Worm (Caenorhabditis elegans) whole organism, dauer: Measurements from ENCODE around the gene srh-134.
"Not testable (repeated sequence)": the region's sequence is repeated elsewhere in the genome, so short reads cannot be mapped to it uniquely, and the experiment has no call there.

Experiments
- unc-62 ChIP-seq: sonication (generic microtip); optimal IDR thresholded peaks from 2 replicates; lab custom pipeline; 2017; ENCODE audit warnings: missing biosample characterization, missing genetic modification reagents, missing genetic modification characterization

The srh-134 gene

DNA sequence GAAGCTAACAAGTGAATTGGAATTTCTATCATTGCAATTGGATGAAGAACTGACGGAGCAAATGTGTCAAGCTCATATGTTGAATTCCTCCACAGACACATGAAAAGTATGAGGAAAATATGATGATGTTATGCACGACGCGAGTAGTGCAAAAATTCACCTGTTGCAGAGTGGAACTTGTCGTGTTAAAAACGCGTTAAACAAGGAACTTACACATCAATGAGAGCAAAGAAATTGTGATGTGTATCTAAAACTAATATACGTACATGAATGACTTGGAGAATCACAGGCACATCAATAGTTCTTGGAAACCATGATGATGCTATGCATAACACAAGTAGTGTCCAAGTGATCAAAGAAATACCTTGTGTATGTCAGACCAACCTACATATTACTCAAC is at the start of gene srh-134:
srh-134 (minus strand) TSS at position 101 of the 400 bp plus-strand sequence.
- no peak for TF ChIP-seq unc-62

DNA sequence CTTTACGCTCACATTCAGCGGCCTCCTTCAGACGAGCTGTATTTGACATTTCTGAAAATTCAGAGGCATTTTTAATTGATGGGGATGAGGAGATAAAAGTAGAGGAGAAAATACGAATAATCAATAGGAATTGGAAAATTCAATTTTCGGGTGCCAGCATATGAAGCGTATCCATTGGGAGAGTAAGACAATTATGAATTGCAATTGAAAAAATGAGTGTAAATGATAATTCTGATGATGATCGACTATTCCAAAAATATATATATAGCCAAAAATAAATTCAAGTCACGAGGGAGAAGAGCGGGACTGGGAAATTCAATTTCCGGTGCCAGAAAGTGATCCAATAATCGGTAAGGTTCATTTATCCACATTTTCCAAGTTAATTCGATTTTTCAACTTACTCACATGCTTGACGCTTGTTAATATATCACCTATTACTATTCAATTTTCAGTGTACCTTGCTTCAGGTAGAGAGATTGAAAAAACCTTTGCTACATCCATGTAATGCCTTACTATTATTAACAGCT is 49.2 kb upstream of the srh-134 start, which contains the start of gene Y59A8B.8:
Y59A8B.8 (minus strand) TSS at position 51 of the 527 bp plus-strand sequence.
- no peak for TF ChIP-seq unc-62

DNA sequence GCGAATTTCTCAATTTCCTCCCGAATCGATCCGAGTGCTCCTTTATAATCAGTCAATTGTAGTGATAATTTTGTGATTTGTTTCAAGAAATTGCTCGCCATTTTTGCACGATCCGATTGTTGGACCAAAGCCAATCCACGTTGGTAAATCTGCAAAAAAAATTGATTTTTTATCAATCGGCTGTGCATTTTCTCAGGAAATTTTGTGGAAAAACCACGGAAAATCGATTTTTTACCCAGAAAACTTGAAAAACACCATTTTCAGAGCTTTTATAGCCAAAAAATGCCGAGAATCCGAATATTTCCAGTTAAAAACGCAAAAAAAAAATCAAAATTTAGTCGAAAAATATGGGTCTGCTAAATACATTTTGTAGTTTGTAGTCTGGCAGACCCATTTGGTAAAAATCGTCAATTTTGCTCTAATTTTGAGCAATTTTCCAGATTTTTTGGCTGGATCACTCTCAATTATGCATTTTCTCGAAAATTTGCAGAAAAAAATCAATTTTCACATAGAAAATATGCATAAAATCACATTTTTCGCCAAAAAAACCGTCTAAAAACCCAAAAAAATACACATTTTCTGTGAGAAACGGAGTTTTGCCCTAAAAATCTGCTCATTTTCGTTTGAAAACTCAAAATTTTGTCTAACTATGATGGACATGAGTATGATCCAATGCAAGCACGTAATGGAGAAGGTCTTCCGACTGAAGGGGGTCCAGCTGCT is 38.3 kb upstream of the srh-134 start, which contains the start of the genes Y59A8B.25 and ebp-3:
Y59A8B.25 (minus strand) TSS at position 101 of the 723 bp plus-strand sequence.
ebp-3 (plus strand) TSS at position 673 of the 723 bp plus-strand sequence.
- TF ChIP-seq unc-62, result not testable (repeated sequence)

DNA sequence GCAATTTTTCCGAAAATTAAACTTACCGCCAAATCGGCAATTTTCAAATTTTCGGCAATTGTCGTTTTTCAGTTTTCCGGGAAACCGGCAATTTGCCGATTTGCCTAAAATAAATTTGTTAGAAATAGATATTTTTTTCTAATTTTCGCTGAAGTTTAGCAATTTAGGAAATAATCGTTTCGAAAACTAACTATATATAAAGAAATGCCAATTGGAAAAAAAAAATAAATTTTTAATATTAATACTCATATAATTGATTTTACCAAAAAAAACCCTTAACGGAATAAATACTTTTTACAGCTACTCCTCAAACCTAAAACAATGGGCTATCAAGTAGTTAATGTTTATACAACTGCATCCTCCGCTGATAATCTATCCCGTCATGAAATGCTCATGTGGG is 26.1 kb upstream of the srh-134 start, which contains the start of gene ebp-1:
ebp-1 (plus strand) TSS at position 301 of the 400 bp plus-strand sequence.
- no peak for TF ChIP-seq unc-62

DNA sequence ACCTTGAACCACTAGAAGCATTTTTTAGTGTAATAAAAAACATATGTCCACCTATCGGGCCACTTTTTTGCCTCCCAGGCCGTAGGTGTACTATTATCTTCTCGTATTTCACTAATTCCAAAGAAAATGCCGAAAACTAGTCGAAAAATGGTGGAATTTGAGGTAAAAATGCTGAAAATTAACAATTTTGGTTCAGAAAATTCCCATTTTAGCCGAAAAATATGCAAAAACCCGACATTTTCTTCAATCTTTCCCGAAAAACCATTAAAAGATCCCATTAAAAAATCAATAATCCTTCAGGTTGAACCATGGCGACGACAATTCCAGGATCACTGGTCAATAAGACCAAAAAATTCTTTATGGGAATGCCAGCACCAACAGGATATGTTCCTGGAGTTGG is 5.1 kb upstream of the srh-134 start, which contains the start of gene prp-6:
prp-6 (plus strand) TSS at position 301 of the 400 bp plus-strand sequence.
- no peak for TF ChIP-seq unc-62

DNA sequence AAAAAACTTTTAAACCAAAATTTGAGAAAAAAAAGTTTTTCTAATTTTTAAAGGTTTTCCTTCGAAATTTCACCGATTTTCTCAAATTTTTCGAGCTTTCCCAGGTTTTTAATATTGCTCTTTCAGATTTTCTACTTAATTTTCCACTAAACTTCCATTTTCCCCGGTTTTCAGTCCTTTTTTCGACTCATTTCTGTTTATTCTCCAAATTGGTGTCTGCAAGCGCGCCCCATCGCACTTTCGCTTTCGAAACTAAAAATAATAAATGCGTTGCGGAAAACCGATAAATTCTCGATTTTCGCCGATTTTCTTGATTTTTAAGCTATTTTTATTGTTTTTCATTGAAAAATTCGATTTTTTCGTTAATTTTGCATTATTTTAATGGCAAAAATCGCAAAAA is 4.3 kb upstream of the srh-134 start:
- no peak for TF ChIP-seq unc-62

DNA sequence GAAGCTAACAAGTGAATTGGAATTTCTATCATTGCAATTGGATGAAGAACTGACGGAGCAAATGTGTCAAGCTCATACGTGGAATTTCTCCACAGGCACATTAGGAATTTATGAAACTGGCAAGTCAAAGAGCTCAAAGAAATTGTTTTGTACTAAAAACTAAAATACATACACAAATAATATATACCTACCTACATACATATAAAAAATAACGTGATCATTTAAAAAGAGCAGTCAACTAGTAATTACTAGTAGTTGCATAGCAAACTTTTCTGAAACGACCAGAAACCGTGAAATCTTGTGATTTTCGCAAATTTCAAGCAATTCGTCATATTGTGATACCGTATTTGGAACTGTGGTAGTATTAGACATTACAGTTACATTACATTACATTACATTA is 3.0 kb downstream of the srh-134 start, which contains the start of gene srh-133:
srh-133 (minus strand) TSS at position 101 of the 400 bp plus-strand sequence.
- TF ChIP-seq unc-62, result no peak

DNA sequence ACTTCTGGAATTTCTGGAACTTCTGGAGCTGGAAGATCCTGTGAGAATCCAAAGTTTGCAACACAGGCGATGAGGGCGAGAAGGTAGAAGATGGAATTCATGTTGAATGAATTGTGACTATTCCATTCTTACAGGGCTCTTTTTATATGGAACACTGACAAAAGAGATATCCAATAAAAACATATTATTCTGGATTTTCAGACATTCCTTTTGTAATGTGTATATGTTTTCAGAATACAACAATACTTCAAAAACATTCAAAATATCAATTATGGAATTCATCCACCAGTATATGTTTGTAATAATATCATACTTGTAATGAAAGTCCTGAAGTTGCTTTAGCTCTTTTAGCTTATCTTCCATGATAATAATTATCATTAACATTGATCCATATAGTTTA is 6.4 kb downstream of the srh-134 start, which contains the start of gene Y59A8B.26:
Y59A8B.26 (minus strand) TSS at position 101 of the 400 bp plus-strand sequence.
- not testable (repeated sequence) for TF ChIP-seq unc-62

DNA sequence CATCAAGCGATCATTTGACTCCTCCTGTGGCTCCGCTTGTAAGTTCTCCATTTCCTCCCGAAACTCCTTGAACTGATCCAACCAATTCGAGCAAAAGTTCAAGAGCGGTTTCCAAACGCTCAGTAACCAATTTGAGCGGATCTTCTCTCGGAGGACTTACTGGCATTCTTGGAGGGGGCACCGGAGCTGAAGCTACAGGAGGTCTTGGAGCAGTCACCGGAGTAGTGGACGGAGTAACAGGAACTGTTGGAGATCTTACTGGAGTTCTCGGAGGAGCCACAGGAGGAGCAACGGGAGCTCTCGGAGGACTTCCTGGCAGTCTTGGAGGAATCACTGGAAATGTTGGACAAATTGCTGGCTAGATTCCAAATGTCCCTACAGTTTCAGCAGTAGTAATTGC is 8.4 kb downstream of the srh-134 start:
- TF ChIP-seq unc-62, result no peak

DNA sequence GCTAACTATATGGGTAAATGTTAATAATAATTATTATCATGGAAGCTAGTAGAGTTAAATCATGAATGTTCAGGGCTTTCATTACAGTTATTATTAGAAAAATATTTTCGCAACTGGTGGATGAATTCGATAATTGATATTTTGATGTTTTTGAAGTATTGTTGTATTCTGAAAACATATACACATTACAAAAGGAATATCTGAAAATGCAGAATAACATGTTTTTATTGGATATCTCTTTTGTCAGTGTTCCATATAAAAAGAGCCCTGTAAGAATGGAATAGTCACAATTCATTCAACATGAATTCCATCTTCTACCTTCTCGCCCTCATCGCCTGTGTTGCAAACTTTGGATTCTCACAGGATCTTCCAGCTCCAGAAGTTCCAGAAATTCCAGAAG is 10.2 kb downstream of the srh-134 start, which contains the start of gene Y59A8B.19:
Y59A8B.19 (plus strand) TSS at position 301 of the 400 bp plus-strand sequence.
- TF ChIP-seq unc-62, result not testable (repeated sequence)

DNA sequence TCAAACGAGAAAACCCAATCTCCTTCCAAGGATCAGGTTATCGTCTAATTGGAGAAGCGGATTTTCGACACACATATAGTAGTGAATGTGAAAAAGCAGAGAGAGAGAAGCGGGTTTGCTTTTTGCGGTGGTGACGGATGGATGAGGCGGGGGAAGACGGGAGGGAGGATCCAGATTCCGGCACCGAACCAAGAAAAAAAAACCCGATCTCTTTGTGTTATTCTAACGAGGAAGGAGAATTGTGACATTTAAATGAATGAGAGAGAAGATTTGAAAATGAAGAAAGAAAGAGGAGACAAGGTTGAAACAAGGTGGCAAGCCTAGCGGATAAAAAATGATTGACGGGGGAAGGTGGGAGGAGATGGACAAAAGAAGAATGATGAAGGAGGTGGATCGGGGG is 13.2 kb downstream of the srh-134 start:
- no peak for TF ChIP-seq unc-62

DNA sequence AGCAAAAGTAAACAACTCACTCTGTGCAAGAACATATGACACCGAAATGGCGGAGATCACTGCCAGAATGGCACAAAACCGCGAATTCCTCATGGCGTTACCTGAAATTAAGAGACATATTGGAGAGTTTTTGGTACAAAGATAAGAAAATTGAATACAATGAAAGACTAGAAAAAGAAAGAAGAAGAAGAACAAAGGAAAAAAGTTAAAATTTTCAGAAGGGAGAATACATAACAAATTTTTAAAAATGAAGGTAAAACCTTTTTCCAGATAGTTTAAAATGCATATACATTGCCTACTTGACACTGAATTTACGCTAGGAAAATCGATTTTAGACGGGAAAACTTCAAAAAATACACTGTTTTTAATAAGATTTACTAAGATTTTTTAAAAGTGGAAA is 15.9 kb downstream of the srh-134 start, which contains the start of gene lon-8:
lon-8 (minus strand) TSS at position 101 of the 400 bp plus-strand sequence.
- TF ChIP-seq unc-62, result no peak

DNA sequence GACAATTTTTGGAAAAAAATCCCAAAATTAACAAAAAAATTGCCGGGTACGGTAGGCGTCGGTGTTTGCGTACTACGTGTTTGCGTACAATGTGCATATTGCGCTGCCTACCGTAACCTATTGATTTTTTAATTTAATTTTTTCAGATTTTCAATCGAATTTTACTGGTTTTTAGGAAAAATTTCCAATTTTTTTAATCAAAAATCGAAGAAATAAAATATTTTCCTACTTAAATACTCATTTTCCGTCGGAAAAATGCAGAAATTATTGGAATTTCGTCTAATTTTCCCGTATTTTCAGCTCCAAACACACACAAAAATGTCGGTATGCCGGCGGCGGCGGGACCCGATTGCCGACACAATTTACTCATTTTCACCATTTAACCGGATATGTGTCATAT is 31.2 kb downstream of the srh-134 start, which contains the start of gene Y59A8B.21:
Y59A8B.21 (plus strand) TSS at position 301 of the 400 bp plus-strand sequence.
- TF ChIP-seq unc-62, result no peak

DNA sequence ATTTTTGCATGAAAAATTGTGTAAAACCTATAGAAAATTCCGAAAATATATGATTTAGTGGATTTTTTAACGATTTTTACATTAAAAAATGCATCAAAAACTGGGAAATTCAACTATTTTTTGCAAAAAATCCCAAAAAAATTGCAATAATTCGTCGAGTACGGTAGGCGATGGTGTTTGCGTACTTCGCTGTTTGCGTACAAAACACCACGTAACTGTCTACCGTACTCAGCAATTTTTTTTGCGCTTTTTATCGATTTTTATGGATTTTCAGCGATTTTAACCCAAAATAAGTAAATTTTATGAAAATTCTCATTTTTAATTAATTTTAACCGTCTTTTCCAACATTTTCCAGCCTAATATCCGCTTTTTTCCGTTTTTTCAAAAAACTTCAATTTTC is 34.2 kb downstream of the srh-134 start:
- TF ChIP-seq unc-62, result no peak

DNA sequence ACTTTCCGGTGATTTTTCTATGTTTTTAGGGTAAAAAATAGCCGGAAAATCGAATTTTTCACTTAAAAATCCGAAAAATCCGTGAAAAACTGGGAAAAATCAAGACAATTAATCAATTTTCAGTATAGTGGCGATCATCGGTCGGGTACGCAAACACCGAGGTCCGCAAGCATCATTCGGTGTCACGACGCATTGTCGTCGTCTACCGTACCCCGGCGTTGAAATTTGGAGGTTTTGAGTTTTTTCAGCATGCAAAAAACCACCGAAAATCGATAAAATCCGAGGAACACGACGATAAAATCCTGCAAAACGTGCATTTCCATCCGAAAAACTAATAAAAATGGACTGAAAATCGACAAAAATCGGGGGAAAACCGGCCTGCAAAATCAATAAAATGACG is 35.4 kb downstream of the srh-134 start:
- no peak for TF ChIP-seq unc-62

DNA sequence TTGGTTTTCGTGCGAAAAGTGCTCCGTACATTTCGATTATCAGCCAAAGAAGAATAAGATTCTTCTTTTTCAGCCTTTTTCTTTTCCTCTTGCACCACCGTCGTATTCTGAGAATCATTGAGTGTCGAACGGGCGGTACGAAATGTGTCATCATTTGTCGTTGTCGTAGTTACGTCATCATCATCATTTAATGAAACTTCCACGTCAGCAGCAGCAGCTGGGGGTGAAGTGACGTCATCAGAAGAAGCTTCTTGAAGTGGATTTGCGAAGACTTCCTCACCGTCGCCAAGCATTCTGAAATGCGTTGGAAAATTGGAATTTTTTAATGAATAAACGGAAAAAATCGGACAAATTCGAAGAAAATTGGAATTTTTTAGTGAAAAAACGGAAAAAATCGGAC is 37.3 kb downstream of the srh-134 start, which contains the start of gene snx-6:
snx-6 (minus strand) TSS at position 294 of the 400 bp plus-strand sequence.
- TF ChIP-seq unc-62, result no peak

DNA sequence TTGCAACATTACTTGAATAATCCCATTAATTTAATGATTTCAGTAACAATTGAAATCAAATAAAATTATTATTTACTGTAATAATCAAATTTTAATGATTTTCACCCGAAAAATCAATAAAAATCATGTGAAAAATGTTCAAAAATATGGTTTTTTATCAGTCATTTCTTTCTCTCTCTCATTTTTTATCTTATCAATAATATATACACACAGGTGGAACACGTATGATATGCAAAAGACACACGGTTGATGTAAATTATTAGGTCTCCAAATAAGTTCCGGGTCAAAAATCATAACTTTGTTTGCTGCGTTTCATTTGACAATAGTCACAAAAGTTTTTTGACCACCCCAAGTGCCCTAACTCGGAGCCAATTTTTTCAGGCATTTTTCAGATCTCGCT is 38.9 kb downstream of the srh-134 start:
- TF ChIP-seq unc-62, result no peak
